Worm (Caenorhabditis elegans) whole organism, young adult: ENCODE data around the gene dhs-12.

ENCODE experiments used
- B0035.1 ChIP-seq: sonication (generic microtip); optimal IDR thresholded peaks from 2 replicates; lab custom pipeline; 2016; ENCODE audit warnings: missing genetic modification characterization, mild to moderate bottlenecking, missing compliant biosample characterization, missing genotype, missing genetic modification reagents
- D2030.7 ChIP-seq: fragments of 200-800 bp; sonication (Bioruptor generic); IDR thresholded peaks from 2 replicates; pipeline ENCODE4 v1.3.6; 2022; ENCODE audit warnings: missing genetic modification reagents, missing genetic modification characterization, missing compliant biosample characterization
- F37B4.10 ChIP-seq: fragments of 200-800 bp; sonication (Bioruptor generic); IDR thresholded peaks from 2 replicates; pipeline ENCODE4 v1.3.6; 2022; ENCODE audit warnings: missing genetic modification characterization, missing compliant biosample characterization
- F49E8.2 ChIP-seq: sonication (generic microtip); optimal IDR thresholded peaks from 3 replicates; lab custom pipeline; 2017; ENCODE audit warnings: missing genetic modification characterization, mild to moderate bottlenecking, missing compliant biosample characterization, antibody characterized with exemption, moderate library complexity; ENCODE audit not compliant: insufficient read depth
- F57C9.4 ChIP-seq: sonication (generic microtip); optimal IDR thresholded peaks from 2 replicates; lab custom pipeline; 2017; ENCODE audit warnings: mild to moderate bottlenecking, missing genetic modification characterization, missing compliant biosample characterization
- K12H6.12 ChIP-seq: fragments of 200-800 bp; sonication (Bioruptor generic); optimal IDR thresholded peaks from 2 replicates; lab custom pipeline; 2018; ENCODE audit warnings: mild to moderate bottlenecking, missing genetic modification characterization, missing compliant biosample characterization
- T07F8.4 ChIP-seq: sonication (generic microtip); optimal IDR thresholded peaks from 2 replicates; lab custom pipeline; 2016; ENCODE audit warnings: mild to moderate bottlenecking, missing genetic modification characterization, moderate library complexity, missing compliant biosample characterization
- Y53F4B.3 ChIP-seq: fragments of 200-800 bp; sonication (Bioruptor generic); IDR thresholded peaks from 2 replicates; pipeline ENCODE4 v1.3.6; 2022; ENCODE audit warnings: missing genetic modification reagents, missing genetic modification characterization, missing compliant biosample characterization
- Y95B8A.8 ChIP-seq: fragments of 200-800 bp; sonication (Bioruptor generic); IDR thresholded peaks from 2 replicates; pipeline ENCODE4 v1.3.6; 2022; ENCODE audit warnings: missing genetic modification reagents, missing genetic modification characterization, missing compliant biosample characterization
- ama-1 ChIP-seq, 3 experiments: fragments of 150-350 bp in 1 of 3; sonication (generic microtip) in 2 of 3; optimal IDR thresholded peaks; 2 replicates each; lab custom pipeline; 2014 to 2018; ENCODE audit warnings: missing biosample characterization in 2 of 3, missing genetic modification characterization in 2 of 3, missing genetic modification reagents in 2 of 3
- aptf-3 ChIP-seq: fragments of 200-800 bp; sonication (Bioruptor generic); IDR thresholded peaks from 2 replicates; pipeline ENCODE4 v1.3.6; 2022; ENCODE audit warnings: missing genetic modification characterization, missing compliant biosample characterization
- atf-7 ChIP-seq: sonication (generic microtip); optimal IDR thresholded peaks from 2 replicates; lab custom pipeline; 2017; ENCODE audit warnings: mild to moderate bottlenecking, missing genetic modification characterization, missing compliant biosample characterization
- attf-5 ChIP-seq: fragments of 200-800 bp; sonication (Bioruptor generic); optimal IDR thresholded peaks from 2 replicates; lab custom pipeline; 2018; ENCODE audit warnings: mild to moderate bottlenecking, missing genetic modification characterization, missing compliant biosample characterization
- attf-6 ChIP-seq: fragments of 200-800 bp; sonication (Bioruptor generic); IDR thresholded peaks from 2 replicates; pipeline ENCODE4 v1.3.6; 2022; ENCODE audit warnings: missing genetic modification reagents, missing genetic modification characterization, missing compliant biosample characterization
- ccch-3 ChIP-seq: fragments of 200-800 bp; sonication (Bioruptor generic); optimal IDR thresholded peaks from 2 replicates; lab custom pipeline; 2018; ENCODE audit warnings: mild to moderate bottlenecking, missing genetic modification characterization, missing compliant biosample characterization
- cebp-1 ChIP-seq, 2 experiments: fragments of 200-800 bp in 1 of 2; sonication (Bioruptor generic) in 1 of 2; sonication (generic microtip) in 1 of 2; IDR thresholded peaks in 1 of 2; optimal IDR thresholded peaks in 1 of 2; 2 replicates each; pipeline versions ENCODE4 v1.3.6 to Lab custom; 2017 to 2022; ENCODE audit warnings: missing compliant biosample characterization in 2 of 2, missing genetic modification characterization in 2 of 2, mild to moderate bottlenecking in 1 of 2, missing genetic modification reagents in 1 of 2, moderate library complexity in 1 of 2
- cebp-2 ChIP-seq: fragments of 200-800 bp; sonication (Bioruptor generic); IDR thresholded peaks from 2 replicates; pipeline ENCODE4 v1.3.6; 2022; ENCODE audit warnings: missing genetic modification characterization, missing compliant biosample characterization
- ceh-79 ChIP-seq: sonication (generic microtip); optimal IDR thresholded peaks from 2 replicates; lab custom pipeline; 2017; ENCODE audit warnings: mild to moderate bottlenecking, missing genetic modification characterization, missing compliant biosample characterization
- chd-7 ChIP-seq: sonication (generic microtip); optimal IDR thresholded peaks from 2 replicates; lab custom pipeline; 2016; ENCODE audit warnings: mild to moderate bottlenecking, missing genetic modification characterization, moderate library complexity, missing compliant biosample characterization
- die-1 ChIP-seq: sonication (generic microtip); optimal IDR thresholded peaks from 2 replicates; lab custom pipeline; 2016; ENCODE audit warnings: missing genotype, mild to moderate bottlenecking, missing genetic modification characterization, missing compliant biosample characterization
- gei-17 ChIP-seq: fragments of 200-800 bp; sonication (Bioruptor generic); optimal IDR thresholded peaks from 2 replicates; lab custom pipeline; 2018; ENCODE audit warnings: mild to moderate bottlenecking, missing genetic modification characterization, missing compliant biosample characterization
- hlh-26 ChIP-seq: fragments of 200-800 bp; sonication (Bioruptor generic); conservative IDR thresholded peaks from 2 replicates; pipeline ENCODE4 v1.3.6; 2022; ENCODE audit warnings: missing genetic modification reagents, missing genetic modification characterization, missing compliant biosample characterization
- hmg-1.2 ChIP-seq: fragments of 200-800 bp; sonication (Bioruptor generic); IDR thresholded peaks from 2 replicates; pipeline ENCODE4 v1.3.6; 2022; ENCODE audit warnings: missing genetic modification reagents, missing genetic modification characterization, missing compliant biosample characterization
- hmg-20 ChIP-seq: fragments of 200-800 bp; sonication (Bioruptor generic); IDR thresholded peaks from 2 replicates; pipeline ENCODE4 v1.3.6; 2022; ENCODE audit warnings: missing genetic modification reagents, missing genetic modification characterization, missing compliant biosample characterization
- let-526 ChIP-seq: fragments of 200-800 bp; sonication (Bioruptor generic); IDR thresholded peaks from 2 replicates; pipeline ENCODE4 v1.3.6; 2022; ENCODE audit warnings: missing genetic modification reagents, missing genetic modification characterization, missing compliant biosample characterization
- lin-40 ChIP-seq: sonication (generic microtip); optimal IDR thresholded peaks from 2 replicates; lab custom pipeline; 2016; ENCODE audit warnings: missing genetic modification characterization, mild to moderate bottlenecking, missing compliant biosample characterization, missing genotype, missing genetic modification reagents
- madf-6 ChIP-seq: fragments of 200-800 bp; sonication (Bioruptor generic); IDR thresholded peaks from 2 replicates; pipeline ENCODE4 v1.3.6; 2022; ENCODE audit warnings: missing genetic modification reagents, missing genetic modification characterization, missing compliant biosample characterization
- mel-28 ChIP-seq: sonication (generic microtip); optimal IDR thresholded peaks from 2 replicates; lab custom pipeline; 2016; ENCODE audit warnings: borderline replicate concordance, mild to moderate bottlenecking, missing genetic modification characterization, missing compliant biosample characterization
- nfya-2 ChIP-seq: fragments of 200-800 bp; sonication (Bioruptor generic); IDR thresholded peaks from 2 replicates; pipeline ENCODE4 v1.3.6; 2022; ENCODE audit warnings: missing genetic modification reagents, missing genetic modification characterization, missing compliant biosample characterization
- nhr-120 ChIP-seq: fragments of 200-800 bp; sonication (Bioruptor generic); IDR thresholded peaks from 2 replicates; pipeline ENCODE4 v1.3.6; 2022; ENCODE audit warnings: missing genetic modification characterization, missing compliant biosample characterization
- nhr-179 ChIP-seq: sonication (generic microtip); optimal IDR thresholded peaks from 2 replicates; lab custom pipeline; 2016; ENCODE audit warnings: mild to moderate bottlenecking, missing genetic modification characterization, missing compliant biosample characterization
- nhr-27 ChIP-seq: fragments of 200-800 bp; sonication (Bioruptor generic); optimal IDR thresholded peaks from 2 replicates; lab custom pipeline; 2018; ENCODE audit warnings: mild to moderate bottlenecking, missing genetic modification characterization, moderate library complexity, missing compliant biosample characterization
- pbrm-1 ChIP-seq: fragments of 200-800 bp; sonication (Bioruptor generic); IDR thresholded peaks from 2 replicates; pipeline ENCODE4 v1.3.6; 2022; ENCODE audit warnings: missing genetic modification reagents, missing genetic modification characterization, missing compliant biosample characterization
- rec-8 ChIP-seq, 2 experiments: sonication (generic microtip); optimal IDR thresholded peaks; 2 replicates each; lab custom pipeline; 2016; ENCODE audit warnings: mild to moderate bottlenecking in 2 of 2, missing genetic modification characterization in 2 of 2, missing genetic modification reagents in 2 of 2, missing genotype in 2 of 2, missing biosample characterization in 1 of 2, missing compliant biosample characterization in 1 of 2, moderate library complexity in 1 of 2
- sdz-38 ChIP-seq: sonication (generic microtip); optimal IDR thresholded peaks from 2 replicates; lab custom pipeline; 2016; ENCODE audit warnings: missing genotype, missing genetic modification characterization, missing compliant biosample characterization
- snpc-1.1 ChIP-seq: sonication (generic microtip); optimal IDR thresholded peaks from 2 replicates; lab custom pipeline; 2017; ENCODE audit warnings: missing genetic modification characterization, mild to moderate bottlenecking, missing compliant biosample characterization, antibody characterized with exemption, moderate library complexity, missing genotype, missing genetic modification reagents; ENCODE audit not compliant: insufficient read depth
- ztf-28 ChIP-seq: fragments of 200-800 bp; sonication (Bioruptor generic); IDR thresholded peaks from 2 replicates; pipeline ENCODE4 v1.3.6; 2022; ENCODE audit warnings: missing genetic modification reagents, missing genetic modification characterization, missing compliant biosample characterization

Gene dhs-12

DNA sequence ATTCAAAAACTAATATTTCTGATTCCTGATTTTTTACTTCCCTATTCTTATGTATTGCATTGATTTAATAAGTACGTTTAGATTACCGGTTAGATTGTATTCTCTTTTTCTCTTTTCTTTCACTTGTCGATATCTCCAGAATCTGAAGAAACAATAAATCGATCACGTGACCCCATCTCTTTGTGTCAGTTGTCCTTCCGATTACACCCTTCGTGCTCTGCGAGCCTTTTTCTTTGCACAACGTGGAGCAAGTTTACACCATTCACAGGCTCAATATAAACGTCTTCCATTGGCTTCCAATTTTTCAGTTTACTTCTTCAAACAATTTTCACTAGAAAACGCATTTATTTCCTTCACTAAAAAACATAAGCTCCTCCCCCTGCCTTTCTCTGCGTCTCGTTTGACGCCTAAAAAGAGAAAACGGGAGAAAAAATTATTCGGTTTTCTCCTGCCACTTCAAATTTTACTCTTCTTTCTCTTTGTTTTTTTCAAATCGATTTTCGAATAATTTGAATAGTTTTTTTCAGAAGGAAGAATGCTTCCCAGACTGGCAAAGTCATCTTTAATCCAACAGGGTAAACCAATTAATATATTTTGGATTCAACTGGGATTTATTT is 38.0 kb downstream of the dhs-12 start, which contains the start of gene gta-1:
Gene gta-1 (plus strand): TSS at position 528 of the 617 bp plus-strand sequence.
- TF ChIP-seq hmg-20 (GFP tag; lab: Robert Waterston, UW): no peak
- TF ChIP-seq cebp-1 (GFP tag; IDR thresholded peaks at IDR 0.05; lab: Robert Waterston, UW): no peak
- TF ChIP-seq cebp-1 (tag; optimal IDR thresholded peaks at IDR 0.05; lab: Kevin White, UChicago): peak; percentile 15
- no peak for TF ChIP-seq atf-7 (tag; lab: Kevin White, UChicago)
- TF ChIP-seq Y53F4B.3: no peak
- TF ChIP-seq ama-1 (optimal IDR thresholded peaks at IDR 0.05; lab: Kevin White, UChicago): peak; percentile 50
- TF ChIP-seq ama-1 (GFP tag; optimal IDR thresholded peaks at IDR 0.05; lab: Kevin White, UChicago): no peak

DNA sequence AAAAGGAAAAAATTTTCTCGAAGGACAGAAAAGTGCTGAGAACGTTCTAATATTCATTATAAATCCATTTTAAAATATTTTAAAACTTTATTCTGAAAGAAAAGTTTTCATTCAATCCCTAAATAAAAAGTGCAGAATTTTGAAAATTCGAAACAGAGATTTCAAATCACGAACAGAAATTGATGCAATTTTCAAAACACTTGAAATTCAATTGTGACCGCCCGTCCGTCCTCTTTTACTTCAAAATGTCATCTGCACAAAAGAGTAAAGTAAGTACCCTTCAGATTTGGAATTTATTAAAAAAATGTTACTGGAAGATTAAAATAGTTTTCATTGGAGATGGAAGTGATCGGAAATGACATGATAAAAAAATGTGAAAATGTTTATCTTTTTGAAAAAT is 46.2 kb downstream of the dhs-12 start:
- TF ChIP-seq B0035.1 (tag; lab: Kevin White, UChicago): no peak
- no peak for TF ChIP-seq ccch-3 (GFP tag; lab: Kevin White, UChicago)
- no peak for TF ChIP-seq nhr-179
- TF ChIP-seq hmg-1.2: no peak
- no peak for TF ChIP-seq D2030.7
- no peak for TF ChIP-seq madf-6
- TF ChIP-seq chd-7 (tag; lab: Kevin White, UChicago): no peak
- no peak for TF ChIP-seq sdz-38 (tag; lab: Kevin White, UChicago)
- TF ChIP-seq K12H6.12 (tag; lab: Kevin White, UChicago): no peak
- TF ChIP-seq nhr-120: no peak
- TF ChIP-seq nhr-27 (tag; lab: Kevin White, UChicago): no peak
- TF ChIP-seq nfya-2 (GFP tag; lab: Robert Waterston, UW): no peak
- no peak for TF ChIP-seq mel-28
- no peak for TF ChIP-seq let-526 (GFP tag; lab: Robert Waterston, UW)
- TF ChIP-seq ceh-79 (tag; lab: Kevin White, UChicago): no peak
- no peak for TF ChIP-seq pbrm-1
- TF ChIP-seq Y95B8A.8: no peak
- TF ChIP-seq F49E8.2 (tag; lab: Kevin White, UChicago): no peak
- no peak for TF ChIP-seq gei-17 (GFP tag; lab: Kevin White, UChicago)

DNA sequence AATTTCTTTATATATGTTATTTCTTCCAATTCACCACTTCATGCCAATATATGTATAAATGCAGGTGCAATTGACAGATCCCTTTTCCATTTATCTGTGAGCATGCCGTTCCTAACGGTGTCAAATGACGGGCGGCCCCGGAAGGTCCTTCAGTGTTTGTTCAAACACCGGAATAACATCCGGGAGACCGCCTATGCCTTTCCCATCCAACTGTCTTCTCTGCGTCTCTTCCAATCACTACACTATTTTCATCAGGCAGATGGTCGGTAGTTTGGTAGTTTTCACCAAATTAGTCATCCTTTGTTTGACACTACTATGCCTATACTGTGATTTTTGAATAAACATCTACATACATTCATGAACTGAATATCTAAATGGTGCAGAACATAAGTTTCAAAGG is 48.3 kb downstream of the dhs-12 start:
- TF ChIP-seq die-1 (tag; lab: Kevin White, UChicago) (no peak), hmg-1.2 (peak; percentile 79)

DNA sequence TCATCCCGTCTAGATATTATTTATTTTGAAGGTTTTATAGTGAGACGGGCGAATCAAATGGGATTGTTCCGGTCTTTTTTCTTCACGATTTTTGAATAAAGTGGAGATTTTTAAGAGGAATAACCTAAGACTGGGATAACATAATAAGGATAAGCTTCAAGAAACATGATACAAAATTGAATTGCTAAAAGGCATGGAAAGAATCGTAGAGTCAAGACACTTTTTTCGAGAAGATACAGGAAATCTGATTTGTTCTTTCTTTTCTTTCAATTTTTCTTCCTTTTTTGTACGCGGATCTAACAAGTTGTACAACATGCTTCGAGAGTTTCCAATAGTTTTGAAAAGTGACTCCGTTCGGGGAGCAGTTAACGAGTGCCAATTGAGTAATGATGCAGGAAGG is 49.2 kb downstream of the dhs-12 start:
- no peak for TF ChIP-seq lin-40 (tag; lab: Kevin White, UChicago)
- TF ChIP-seq ztf-28: no peak
- no peak for TF ChIP-seq mel-28
- TF ChIP-seq rec-8 (tag; optimal IDR thresholded peaks at IDR 0.05; lab: Kevin White, UChicago): no peak
- no peak for TF ChIP-seq F37B4.10 (GFP tag; lab: Robert Waterston, UW)
- no peak for TF ChIP-seq nhr-179
- TF ChIP-seq F57C9.4 (tag; lab: Kevin White, UChicago): no peak
- TF ChIP-seq atf-7 (tag; lab: Kevin White, UChicago): no peak
- TF ChIP-seq snpc-1.1: no peak
- no peak for TF ChIP-seq attf-6 (GFP tag; lab: Robert Waterston, UW)
- no peak for TF ChIP-seq ama-1 (optimal IDR thresholded peaks at IDR 0.05; lab: Kevin White, UChicago)
- TF ChIP-seq ama-1 (GFP tag; optimal IDR thresholded peaks at IDR 0.05; lab: Kevin White, UChicago): no peak
- no peak for TF ChIP-seq die-1 (tag; lab: Kevin White, UChicago)
- no peak for TF ChIP-seq T07F8.4 (tag; lab: Kevin White, UChicago)
- TF ChIP-seq hlh-26 (GFP tag; lab: Robert Waterston, UW): no peak
- no peak for TF ChIP-seq cebp-2
- no peak for TF ChIP-seq aptf-3
- no peak for TF ChIP-seq B0035.1 (tag; lab: Kevin White, UChicago)
- no peak for TF ChIP-seq attf-5 (GFP tag; lab: Kevin White, UChicago)
